Worm (Caenorhabditis elegans) whole organism, L1 larva: ENCODE data around the gene srg-13.

Source experiments
- C04F5.9 ChIP-seq: sonication (generic microtip); optimal IDR thresholded peaks from 2 replicates; lab custom pipeline; 2016; ENCODE audit warnings: missing genetic modification characterization, missing compliant biosample characterization
- C34B4.2 ChIP-seq: sonication (generic microtip); optimal IDR thresholded peaks from 2 replicates; lab custom pipeline; 2017; ENCODE audit warnings: mild to moderate bottlenecking, missing genetic modification characterization, missing compliant biosample characterization
- F16B12.6 ChIP-seq: fragments of 150-350 bp; optimal IDR thresholded peaks from 2 replicates; lab custom pipeline; 2014; ENCODE audit warnings: missing biosample characterization, missing genetic modification characterization
- aly-2 ChIP-seq: fragments of 150-350 bp; optimal IDR thresholded peaks from 2 replicates; lab custom pipeline; 2014; ENCODE audit warnings: missing biosample characterization, missing genetic modification characterization
- blmp-1 ChIP-seq: fragments of 150-350 bp; optimal IDR thresholded peaks from 2 replicates; lab custom pipeline; 2014; ENCODE audit warnings: missing biosample characterization, missing genetic modification characterization
- ceh-8 ChIP-seq: fragments of 200-800 bp; sonication (Bioruptor generic); optimal IDR thresholded peaks from 2 replicates; lab custom pipeline; 2018; ENCODE audit warnings: mild to moderate bottlenecking, missing genetic modification characterization, moderate library complexity, missing compliant biosample characterization
- ceh-82 ChIP-seq, 3 experiments: fragments of 150-350 bp in 1 of 3; sonication (generic microtip) in 2 of 3; optimal IDR thresholded peaks; 2 replicates each; lab custom pipeline; 2014 to 2017; ENCODE audit warnings: missing biosample characterization in 3 of 3, missing genetic modification characterization in 3 of 3
- ceh-88 ChIP-seq: fragments of 200-800 bp; sonication (Bioruptor generic); IDR thresholded peaks from 2 replicates; pipeline ENCODE4 v1.3.6; 2022; ENCODE audit warnings: missing genetic modification characterization, missing compliant biosample characterization
- ceh-90 ChIP-seq: sonication (generic microtip); optimal IDR thresholded peaks from 2 replicates; lab custom pipeline; 2016; ENCODE audit warnings: missing genetic modification characterization, missing compliant biosample characterization
- dsc-1 ChIP-seq: sonication (generic microtip); optimal IDR thresholded peaks from 2 replicates; lab custom pipeline; 2016; ENCODE audit warnings: mild to moderate bottlenecking, missing genetic modification characterization, missing compliant biosample characterization
- efl-1 ChIP-seq, 4 experiments: fragments of 150-350 bp; optimal IDR thresholded peaks in 3 of 4; peaks in 1 of 4; 1 replicate in 1 of 4; 2 replicates in 3 of 4; lab custom pipeline; 2014; ENCODE audit warnings: missing biosample characterization in 2 of 4, missing genetic modification characterization in 2 of 4, missing genetic modification reagents in 2 of 4
- efl-3 ChIP-seq: fragments of 200-800 bp; sonication (Bioruptor generic); optimal IDR thresholded peaks from 2 replicates; lab custom pipeline; 2018; ENCODE audit warnings: mild to moderate bottlenecking, missing genetic modification characterization, missing compliant biosample characterization
- elt-2 ChIP-seq: sonication (generic microtip); optimal IDR thresholded peaks from 2 replicates; lab custom pipeline; 2016; ENCODE audit warnings: missing genetic modification characterization, mild to moderate bottlenecking, inconsistent platforms, missing compliant biosample characterization, missing genetic modification reagents
- ets-5 ChIP-seq: fragments of 200-800 bp; sonication (Bioruptor generic); IDR thresholded peaks from 2 replicates; pipeline ENCODE4 v1.3.6; 2022; ENCODE audit warnings: missing genetic modification characterization, missing compliant biosample characterization
- fos-1 ChIP-seq: fragments of 150-350 bp; optimal IDR thresholded peaks from 2 replicates; lab custom pipeline; 2014; ENCODE audit warnings: missing biosample characterization, missing genetic modification characterization
- hlh-17 ChIP-seq: fragments of 200-800 bp; sonication (Bioruptor generic); optimal IDR thresholded peaks from 2 replicates; lab custom pipeline; 2018; ENCODE audit warnings: missing genetic modification characterization, mild to moderate bottlenecking, missing compliant biosample characterization, moderate library complexity, borderline replicate concordance
- hlh-4 ChIP-seq: sonication (generic microtip); optimal IDR thresholded peaks from 2 replicates; lab custom pipeline; 2016; ENCODE audit warnings: mild to moderate bottlenecking, missing genetic modification characterization, missing compliant biosample characterization
- hpl-2 ChIP-seq: fragments of 150-350 bp; optimal IDR thresholded peaks from 2 replicates; lab custom pipeline; 2014; ENCODE audit warnings: missing biosample characterization, missing genetic modification reagents, missing genetic modification characterization
- lin-13 ChIP-seq: fragments of 150-350 bp; optimal IDR thresholded peaks from 2 replicates; lab custom pipeline; 2014; ENCODE audit warnings: missing biosample characterization, missing genetic modification reagents, missing genetic modification characterization
- lin-14 ChIP-seq: fragments of 200-800 bp; sonication (Bioruptor generic); optimal IDR thresholded peaks from 2 replicates; lab custom pipeline; 2018; ENCODE audit warnings: mild to moderate bottlenecking, missing genetic modification characterization, moderate library complexity, missing compliant biosample characterization
- lin-39 ChIP-seq: fragments of 150-350 bp; optimal IDR thresholded peaks from 2 replicates; lab custom pipeline; 2014; ENCODE audit warnings: missing biosample characterization, missing genetic modification reagents, missing genetic modification characterization
- mab-9 ChIP-seq: fragments of 200-800 bp; sonication (Bioruptor generic); IDR thresholded peaks from 2 replicates; pipeline ENCODE4 v1.3.6; 2022; ENCODE audit warnings: missing genetic modification reagents, missing genetic modification characterization, missing compliant biosample characterization
- mdl-1 ChIP-seq, 2 experiments: fragments of 150-350 bp; optimal IDR thresholded peaks; 2 replicates each; lab custom pipeline; 2014 to 2017; ENCODE audit warnings: missing biosample characterization in 2 of 2, missing genetic modification characterization in 2 of 2, inconsistent platforms in 1 of 2
- mef-2 ChIP-seq: fragments of 150-350 bp; optimal IDR thresholded peaks from 2 replicates; lab custom pipeline; 2014; ENCODE audit warnings: missing biosample characterization, missing genetic modification characterization
- nhr-11 ChIP-seq: fragments of 150-350 bp; optimal IDR thresholded peaks from 2 replicates; lab custom pipeline; 2014; ENCODE audit warnings: missing biosample characterization, missing genetic modification characterization
- nhr-19 ChIP-seq: fragments of 200-800 bp; sonication (Bioruptor generic); conservative IDR thresholded peaks from 2 replicates; pipeline ENCODE4 v1.3.6; 2022; ENCODE audit warnings: missing genetic modification characterization, missing compliant biosample characterization
- nhr-237 ChIP-seq: fragments of 150-350 bp; optimal IDR thresholded peaks from 2 replicates; lab custom pipeline; 2014; ENCODE audit warnings: missing biosample characterization, missing genetic modification characterization
- nhr-28 ChIP-seq: fragments of 150-350 bp; optimal IDR thresholded peaks from 2 replicates; lab custom pipeline; 2014; ENCODE audit warnings: missing biosample characterization, missing genetic modification characterization
- nhr-47 ChIP-seq: sonication (generic microtip); optimal IDR thresholded peaks from 2 replicates; lab custom pipeline; 2016; ENCODE audit warnings: mild to moderate bottlenecking, missing genetic modification characterization, moderate library complexity, missing compliant biosample characterization
- nhr-77 ChIP-seq: fragments of 150-350 bp; optimal IDR thresholded peaks from 2 replicates; lab custom pipeline; 2014; ENCODE audit warnings: missing biosample characterization, missing genetic modification characterization
- nhr-85 ChIP-seq: sonication (generic microtip); peaks from one replicate; lab custom pipeline; 2016; ENCODE audit warnings: missing genetic modification characterization, inconsistent platforms, missing compliant biosample characterization
- rnt-1 ChIP-seq: sonication (generic microtip); optimal IDR thresholded peaks from 2 replicates; lab custom pipeline; 2016; ENCODE audit warnings: mild to moderate bottlenecking, missing genetic modification characterization, moderate library complexity, missing compliant biosample characterization
- snpc-4 ChIP-seq: fragments of 150-350 bp; optimal IDR thresholded peaks from 2 replicates; lab custom pipeline; 2014; ENCODE audit warnings: missing biosample characterization, missing genetic modification characterization
- sox-4 ChIP-seq: sonication (generic microtip); optimal IDR thresholded peaks from 2 replicates; lab custom pipeline; 2016; ENCODE audit warnings: missing genetic modification characterization, missing compliant biosample characterization
- unc-130 ChIP-seq: fragments of 150-350 bp; optimal IDR thresholded peaks from 2 replicates; lab custom pipeline; 2017; ENCODE audit warnings: missing biosample characterization, missing genetic modification characterization, inconsistent platforms
- unc-30 ChIP-seq: sonication (generic microtip); optimal IDR thresholded peaks from 2 replicates; lab custom pipeline; 2017; ENCODE audit warnings: missing biosample characterization, missing genetic modification characterization
- unc-62 ChIP-seq: fragments of 150-350 bp; optimal IDR thresholded peaks from 2 replicates; lab custom pipeline; 2014; ENCODE audit warnings: missing biosample characterization, missing genetic modification reagents, missing genetic modification characterization
- zag-1 ChIP-seq: fragments of 150-350 bp; optimal IDR thresholded peaks from 2 replicates; lab custom pipeline; 2014; ENCODE audit warnings: missing biosample characterization, missing genetic modification characterization
- ztf-4 ChIP-seq: fragments of 150-350 bp; optimal IDR thresholded peaks from 2 replicates; lab custom pipeline; 2014; ENCODE audit warnings: missing biosample characterization, missing genetic modification characterization

The srg-13 gene

ce11 chrIII:4703932-4704454 lies 31.9 kb downstream of the srg-13 start, which contains the start of the genes clp-2 and mrpl-16 (continued):
- TF ChIP-seq lin-14 (no peak), nhr-77 (tag; lab: Kevin White, UChicago) (no peak), ztf-4 (tag; lab: Kevin White, UChicago) (no peak), lin-39 (tag; lab: Kevin White, UChicago) (no peak), nhr-11 (tag; lab: Kevin White, UChicago) (no peak), nhr-237 (no peak), blmp-1 (no peak), ets-5 (no peak), sox-4 (tag; lab: Kevin White, UChicago) (no peak), ceh-8 (GFP tag; lab: Kevin White, UChicago) (no peak), efl-3 (GFP tag; lab: Kevin White, UChicago) (no peak), nhr-85 (tag; lab: Kevin White, UChicago) (no peak), elt-2 (tag; lab: Kevin White, UChicago) (no peak), efl-1 (optimal IDR thresholded peaks at IDR 0.05; lab: Kevin White, UChicago) (peak; percentile 42 to 58), efl-1 (GFP tag; optimal IDR thresholded peaks at IDR 0.05 in 1 of 2; lab: Kevin White, UChicago) (peak; percentile 59 to 93), unc-62 (GFP tag; lab: Kevin White, UChicago) (no peak), ceh-82 (tag; optimal IDR thresholded peaks at IDR 0.05; lab: Kevin White, UChicago) (peak in 1 of 3 experiments; percentile 21), snpc-4 (tag; lab: Kevin White, UChicago) (no peak), nhr-28 (tag; lab: Kevin White, UChicago) (no peak), mdl-1 (tag; optimal IDR thresholded peaks at IDR 0.05; lab: Kevin White, UChicago) (no peak), unc-130 (tag; lab: Kevin White, UChicago) (no peak), unc-30 (tag; lab: Kevin White, UChicago) (no peak), mab-9 (GFP tag; lab: Robert Waterston, UW) (no peak), lin-13 (GFP tag; lab: Kevin White, UChicago) (no peak), hlh-4 (tag; lab: Kevin White, UChicago) (no peak), rnt-1 (peak; percentile 34), ceh-90 (tag; lab: Kevin White, UChicago) (no peak), hpl-2 (GFP tag; lab: Kevin White, UChicago) (no peak), C04F5.9 (tag; lab: Kevin White, UChicago) (no peak), nhr-19 (GFP tag; lab: Robert Waterston, UW) (no peak), nhr-47 (tag; lab: Kevin White, UChicago) (peak; percentile 5), zag-1 (tag; lab: Kevin White, UChicago) (no peak), mef-2 (tag; lab: Kevin White, UChicago) (no peak), aly-2 (no peak), ceh-88 (GFP tag; lab: Robert Waterston, UW) (no peak)

- TF ChIP-seq fos-1 (tag; lab: Kevin White, UChicago) = no peak
- no peak for TF ChIP-seq elt-2 (tag; lab: Kevin White, UChicago)
Observed at ce11 chrIII:4705207-4705606, 33.2 kb downstream of the srg-13 start, which contains the start of gene pgap-2. TSS of gene pgap-2 (plus strand) at chrIII:4705507.

DNA sequence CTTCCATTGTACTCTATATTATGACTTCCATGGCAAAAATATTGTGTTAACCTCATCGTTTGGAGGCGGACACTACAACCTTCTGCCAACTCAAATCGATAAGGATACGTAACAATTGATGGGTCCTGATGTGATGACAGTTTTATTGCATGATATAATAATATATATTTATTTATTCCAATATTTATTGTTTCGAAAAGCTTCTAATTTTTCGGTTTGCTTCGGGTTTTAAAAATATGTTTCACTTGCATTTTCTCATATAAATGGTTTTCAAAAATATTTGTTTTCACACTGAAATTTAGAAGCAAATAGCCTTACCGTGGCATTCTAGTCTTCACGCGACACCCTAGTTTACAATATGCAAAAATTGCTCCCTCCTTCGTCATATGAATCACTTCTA lies 34.6 kb downstream of the srg-13 start, which contains the start of gene T04A8.13:
TSS of gene T04A8.13 (plus strand) at position 301 of the 400 bp plus-strand sequence.
- TF ChIP-seq dsc-1 (tag; lab: Kevin White, UChicago) = no peak
- no peak for TF ChIP-seq nhr-85 (tag; lab: Kevin White, UChicago)
- TF ChIP-seq C34B4.2 = no peak
- TF ChIP-seq F16B12.6 (tag; lab: Kevin White, UChicago) = no peak
- no peak for TF ChIP-seq hlh-17 (GFP tag; lab: Kevin White, UChicago)
- TF ChIP-seq efl-1 (optimal IDR thresholded peaks at IDR 0.05; lab: Kevin White, UChicago) = no peak
- TF ChIP-seq efl-1 (GFP tag; optimal IDR thresholded peaks at IDR 0.05 in 1 of 2; lab: Kevin White, UChicago) = peak in 1 of 2 experiments; percentile 2
